Worm (Caenorhabditis elegans): Measurements from ENCODE around the gene Y55B1BR.6.

Gene Y55B1BR.6

ce11 chrIII:463711-464110, at the start of gene Y55B1BR.6:
Gene Y55B1BR.6, minus strand, starts transcription at chrIII:463811.
- TF ChIP-seq unc-39 (tag; optimal IDR thresholded peaks at IDR 0.05) (no peak), mab-5 (tag; optimal IDR thresholded peaks at IDR 0.05) (no peak), alr-1 (tag; optimal IDR thresholded peaks at IDR 0.05) (no peak), blmp-1 (tag; optimal IDR thresholded peaks at IDR 0.05; ENCODE audit: insufficient read depth) (no peak), sma-9 (GFP tag; optimal IDR thresholded peaks at IDR 0.05) (no peak), sma-9 (tag; optimal IDR thresholded peaks at IDR 0.05) (no peak), ceh-82 (tag; optimal IDR thresholded peaks at IDR 0.05) (no peak), ama-1 (optimal IDR thresholded peaks at IDR 0.05) (no peak), zag-1 (tag; optimal IDR thresholded peaks at IDR 0.05) (no peak), nhr-12 (tag; optimal IDR thresholded peaks at IDR 0.05) (no peak), F13H6.1 (tag; optimal IDR thresholded peaks at IDR 0.05) (no peak)

DNA sequence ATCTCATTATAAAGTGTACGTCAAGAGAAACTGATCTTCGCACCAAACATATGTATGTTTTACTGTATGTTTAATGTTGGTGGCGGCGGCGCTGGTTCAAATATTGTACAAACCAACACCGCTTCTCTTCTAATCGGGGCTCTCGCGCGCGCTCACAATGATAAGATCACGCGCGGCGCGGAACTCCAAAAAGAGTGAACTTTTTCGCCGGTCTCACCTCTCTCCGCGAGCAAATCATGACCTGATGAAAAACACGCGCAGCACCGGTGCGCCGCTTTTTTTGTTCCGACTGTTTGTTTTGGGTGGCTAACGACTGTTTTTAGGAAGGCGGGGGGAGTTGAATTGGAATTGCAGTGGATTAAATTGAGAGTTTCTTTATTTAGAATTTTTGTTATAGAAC, 49.7 kb upstream of the Y55B1BR.6 start:
- TF ChIP-seq nhr-237 (tag; optimal IDR thresholded peaks at IDR 0.05), result no peak
- TF ChIP-seq nhr-23 (tag; optimal IDR thresholded peaks at IDR 0.05), result no peak
- TF ChIP-seq nhr-25 (tag; optimal IDR thresholded peaks at IDR 0.05), result no peak
- TF ChIP-seq gmeb-1 (tag; optimal IDR thresholded peaks at IDR 0.05), result no peak
- no peak for TF ChIP-seq F13H6.1 (tag; optimal IDR thresholded peaks at IDR 0.05)
- TF ChIP-seq ceh-82 (tag; optimal IDR thresholded peaks at IDR 0.05), result no peak
- TF ChIP-seq ceh-16 (tag; optimal IDR thresholded peaks at IDR 0.05), result no peak
- TF ChIP-seq unc-39 (tag; optimal IDR thresholded peaks at IDR 0.05), result no peak
- TF ChIP-seq nhr-10 (tag; optimal IDR thresholded peaks at IDR 0.05), result no peak
- TF ChIP-seq mab-5 (tag; optimal IDR thresholded peaks at IDR 0.05), result no peak
- TF ChIP-seq C34F6.9 (tag; optimal IDR thresholded peaks at IDR 0.05), result no peak
- no peak for TF ChIP-seq aly-2 (tag; optimal IDR thresholded peaks at IDR 0.05)
- no peak for TF ChIP-seq blmp-1 (tag; optimal IDR thresholded peaks at IDR 0.05; ENCODE audit: insufficient read depth)
- TF ChIP-seq unc-55 (GFP tag; optimal IDR thresholded peaks at IDR 0.05), result no peak
- TF ChIP-seq dmd-4 (tag; optimal IDR thresholded peaks at IDR 0.05), result no peak

- no peak for TF ChIP-seq unc-62 (GFP tag; optimal IDR thresholded peaks at IDR 0.05)
- no peak for TF ChIP-seq lsy-2 (tag; optimal IDR thresholded peaks at IDR 0.05)
- no peak for TF ChIP-seq dmd-4 (tag; optimal IDR thresholded peaks at IDR 0.05)
- no peak for TF ChIP-seq elt-3 (tag; optimal IDR thresholded peaks at IDR 0.05)
Observed at ce11 chrIII:512117-512516, 48.5 kb upstream of the Y55B1BR.6 start, which contains the start of gene F30H5.3. Gene F30H5.3, minus strand, starts transcription at chrIII:512217.

DNA sequence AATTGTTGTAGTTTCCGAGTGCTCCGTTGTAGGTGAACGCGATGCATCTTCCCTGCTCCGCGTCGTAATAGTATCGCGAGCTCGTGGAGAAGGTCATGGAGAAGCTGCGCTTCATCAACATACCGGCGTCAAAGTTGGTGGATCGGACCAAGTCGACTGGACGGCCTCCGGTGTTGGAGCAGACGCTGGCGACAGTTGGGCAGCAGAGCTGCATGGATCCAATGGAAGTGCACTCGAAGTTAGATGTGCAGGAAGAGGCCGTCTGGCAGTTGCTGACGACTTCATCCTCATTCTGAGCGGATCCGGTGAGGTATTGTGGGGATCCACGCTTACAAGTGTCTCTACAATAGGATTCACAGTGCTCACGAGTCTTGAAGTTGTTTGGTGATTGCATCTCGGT, 45.4 kb upstream of the Y55B1BR.6 start:
- TF ChIP-seq nhr-6 (tag; optimal IDR thresholded peaks at IDR 0.05) (no peak), nhr-237 (tag; optimal IDR thresholded peaks at IDR 0.05) (no peak), mdl-1 (tag; optimal IDR thresholded peaks at IDR 0.05) (no peak), nhr-25 (tag; optimal IDR thresholded peaks at IDR 0.05) (no peak), sma-3 (GFP tag; optimal IDR thresholded peaks at IDR 0.05) (no peak), F13H6.1 (tag; optimal IDR thresholded peaks at IDR 0.05) (no peak), gmeb-1 (tag; optimal IDR thresholded peaks at IDR 0.05) (no peak), alr-1 (tag; optimal IDR thresholded peaks at IDR 0.05) (no peak), blmp-1 (tag; optimal IDR thresholded peaks at IDR 0.05; ENCODE audit: insufficient read depth) (no peak), R02D3.7 (tag; optimal IDR thresholded peaks at IDR 0.05) (no peak), mab-5 (tag; optimal IDR thresholded peaks at IDR 0.05) (no peak), snpc-4 (tag; optimal IDR thresholded peaks at IDR 0.05) (no peak), crh-2 (tag; optimal IDR thresholded peaks at IDR 0.05) (no peak), lsy-2 (tag; optimal IDR thresholded peaks at IDR 0.05) (no peak), nhr-10 (tag; optimal IDR thresholded peaks at IDR 0.05) (no peak)

ce11 chrIII:502583-502982, 39.0 kb upstream of the Y55B1BR.6 start:
- TF ChIP-seq lin-11 (tag; optimal IDR thresholded peaks at IDR 0.05), result peak; percentile 77
- TF ChIP-seq ztf-11 (tag; optimal IDR thresholded peaks at IDR 0.05), result no peak
- no peak for TF ChIP-seq lin-39 (tag; optimal IDR thresholded peaks at IDR 0.05)
- TF ChIP-seq peb-1 (tag; optimal IDR thresholded peaks at IDR 0.05), result no peak
- TF ChIP-seq nhr-10 (tag; optimal IDR thresholded peaks at IDR 0.05), result no peak
- TF ChIP-seq Y55F3AM.14 (GFP tag; optimal IDR thresholded peaks at IDR 0.05), result peak; percentile 72
- TF ChIP-seq gmeb-1 (tag; optimal IDR thresholded peaks at IDR 0.05), result peak; percentile 67
- TF ChIP-seq fos-1 (tag; optimal IDR thresholded peaks at IDR 0.05), result peak; percentile 85
- TF ChIP-seq nhr-129 (tag; optimal IDR thresholded peaks at IDR 0.05), result peak; percentile 84
- peak; percentile 45 for TF ChIP-seq C34F6.9 (tag; optimal IDR thresholded peaks at IDR 0.05)
- no peak for TF ChIP-seq R02D3.7 (tag; optimal IDR thresholded peaks at IDR 0.05)
- TF ChIP-seq alr-1 (tag; optimal IDR thresholded peaks at IDR 0.05), result no peak
- peak in 1 of 2 experiments; percentile 18 for TF ChIP-seq mdl-1 (tag; optimal IDR thresholded peaks at IDR 0.05)
- TF ChIP-seq elt-1 (tag; optimal IDR thresholded peaks at IDR 0.05), result no peak
- TF ChIP-seq nhr-11 (tag; optimal IDR thresholded peaks at IDR 0.05), result peak; percentile 23
- TF ChIP-seq ZK546.5 (tag; optimal IDR thresholded peaks at IDR 0.05), result no peak
- TF ChIP-seq crh-2 (tag; optimal IDR thresholded peaks at IDR 0.05), result peak; percentile 81
- TF ChIP-seq elt-3 (tag; optimal IDR thresholded peaks at IDR 0.05), result no peak
- peak; percentile 47 for TF ChIP-seq nhr-6 (tag; optimal IDR thresholded peaks at IDR 0.05)
- peak; percentile 72 for TF ChIP-seq F13H6.1 (tag; optimal IDR thresholded peaks at IDR 0.05)
- peak; percentile 49 for TF ChIP-seq mab-5 (tag; optimal IDR thresholded peaks at IDR 0.05)
- no peak for TF ChIP-seq ztf-1 (GFP tag; conservative IDR thresholded peaks at IDR 0.05)
- peak; percentile 73 for TF ChIP-seq unc-55 (GFP tag; optimal IDR thresholded peaks at IDR 0.05)
- peak; percentile 78 for TF ChIP-seq sma-3 (GFP tag; optimal IDR thresholded peaks at IDR 0.05)
- no peak for TF ChIP-seq nhr-77 (tag; optimal IDR thresholded peaks at IDR 0.05)
- no peak for TF ChIP-seq dmd-4 (tag; optimal IDR thresholded peaks at IDR 0.05)
- TF ChIP-seq ceh-16 (tag; optimal IDR thresholded peaks at IDR 0.05), result no peak
- TF ChIP-seq nhr-21 (tag; optimal IDR thresholded peaks at IDR 0.05), result peak; percentile 78
- peak in 1 of 2 experiments; percentile 51 for TF ChIP-seq lsy-2 (tag; optimal IDR thresholded peaks at IDR 0.05)
- no peak for TF ChIP-seq ama-1 (optimal IDR thresholded peaks at IDR 0.05)
